Worm (Caenorhabditis elegans): ENCODE results near the gene F23B12.7.
A peak's percentile ranks its signal among the peaks of the same experiment; 100 is the strongest.

F23B12.7 gene

DNA sequence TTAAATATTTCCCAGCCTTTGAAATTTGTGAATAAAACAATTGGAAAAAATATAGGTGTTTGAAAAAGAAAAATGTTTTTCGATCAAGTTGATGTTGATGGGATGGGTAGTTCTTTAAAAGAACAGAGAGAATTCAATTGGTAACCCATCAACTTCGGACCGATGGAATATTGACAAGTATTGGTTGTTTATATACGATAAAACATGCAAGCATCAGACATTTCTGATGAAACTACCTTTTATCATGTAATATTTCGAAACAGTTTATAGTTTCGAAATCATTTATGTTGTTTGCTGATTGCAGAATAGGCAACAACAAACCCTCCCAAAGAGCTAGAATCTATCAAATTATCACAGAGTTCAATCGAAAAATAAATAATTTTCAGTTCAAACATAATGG is 39.6 kb upstream of the F23B12.7 start:
- TF ChIP-seq ces-1 (GFP tag; optimal IDR thresholded peaks at IDR 0.05), result no peak
- no peak for TF ChIP-seq vab-15 (tag; optimal IDR thresholded peaks at IDR 0.05)
- no peak for TF ChIP-seq lin-14 (GFP tag; optimal IDR thresholded peaks at IDR 0.05)
- TF ChIP-seq fkh-10 (GFP tag; optimal IDR thresholded peaks at IDR 0.05), result no peak
- no peak for TF ChIP-seq nhr-71 (tag; optimal IDR thresholded peaks at IDR 0.05)
- no peak for TF ChIP-seq alr-1 (tag; optimal IDR thresholded peaks at IDR 0.05; ENCODE audit: borderline replicate concordance)
- TF ChIP-seq snu-23 (GFP tag; optimal IDR thresholded peaks at IDR 0.05), result no peak
- no peak for TF ChIP-seq ceh-8 (GFP tag; optimal IDR thresholded peaks at IDR 0.05)
- no peak for TF ChIP-seq ceh-82 (tag; optimal IDR thresholded peaks at IDR 0.05)
- no peak for TF ChIP-seq mdl-1 (tag; optimal IDR thresholded peaks at IDR 0.05)

DNA sequence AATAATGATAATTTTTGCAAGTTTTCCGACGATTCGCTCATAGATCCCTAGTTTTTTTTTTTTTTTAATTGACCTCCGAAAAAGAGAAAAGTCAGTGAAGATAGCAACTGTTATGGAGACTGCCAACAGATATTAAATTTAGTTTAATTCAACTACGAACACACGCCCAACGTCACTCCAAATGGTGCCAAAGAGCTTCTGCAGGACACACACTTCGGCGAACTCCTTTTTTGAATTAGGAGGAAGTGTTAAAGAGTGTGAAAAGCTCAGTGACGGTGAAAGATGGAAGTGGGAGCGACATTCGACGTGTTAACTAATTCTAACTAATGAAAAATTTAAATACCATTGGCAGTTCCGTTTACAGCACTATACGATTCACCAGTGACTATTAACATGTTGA is 37.5 kb upstream of the F23B12.7 start:
- TF ChIP-seq lin-39 (tag; optimal IDR thresholded peaks at IDR 0.05) (no peak), efl-1 (optimal IDR thresholded peaks at IDR 0.05) (no peak), efl-1 (GFP tag; optimal IDR thresholded peaks at IDR 0.05 in 1 of 2) (peak in 1 of 2 experiments; percentile 84)

DNA sequence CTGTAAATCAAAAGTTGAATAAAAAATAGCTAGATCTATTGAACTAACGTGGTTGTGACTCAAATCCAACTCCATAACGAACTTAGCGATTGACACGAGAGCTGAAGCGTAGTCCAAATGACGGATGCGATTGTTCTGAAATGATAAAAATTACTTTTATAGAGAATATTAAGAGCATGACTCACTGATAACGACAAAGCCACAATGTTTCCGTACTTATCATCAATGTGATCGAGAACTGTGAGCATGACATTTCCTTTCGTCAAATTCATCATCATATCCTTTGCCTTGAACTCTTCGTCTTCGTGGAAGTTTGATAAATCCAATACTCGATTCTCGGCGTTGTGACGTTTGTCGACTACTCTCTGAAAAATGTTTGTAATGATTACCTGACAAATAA is 35.5 kb upstream of the F23B12.7 start:
- TF ChIP-seq efl-1 (optimal IDR thresholded peaks at IDR 0.05), result no peak
- peak in 1 of 2 experiments; percentile 41 for TF ChIP-seq efl-1 (GFP tag; optimal IDR thresholded peaks at IDR 0.05 in 1 of 2)
- peak; percentile 63 for TF ChIP-seq jun-1 (tag; optimal IDR thresholded peaks at IDR 0.05)
- peak; percentile 60 for TF ChIP-seq elt-2 (tag; optimal IDR thresholded peaks at IDR 0.05)
- no peak for TF ChIP-seq nhr-47 (tag; optimal IDR thresholded peaks at IDR 0.05)
- TF ChIP-seq lin-39 (tag; optimal IDR thresholded peaks at IDR 0.05), result no peak
- TF ChIP-seq ama-1 (optimal IDR thresholded peaks at IDR 0.05), result no peak
- TF ChIP-seq pax-3 (tag; optimal IDR thresholded peaks at IDR 0.05), result peak; percentile 2

DNA sequence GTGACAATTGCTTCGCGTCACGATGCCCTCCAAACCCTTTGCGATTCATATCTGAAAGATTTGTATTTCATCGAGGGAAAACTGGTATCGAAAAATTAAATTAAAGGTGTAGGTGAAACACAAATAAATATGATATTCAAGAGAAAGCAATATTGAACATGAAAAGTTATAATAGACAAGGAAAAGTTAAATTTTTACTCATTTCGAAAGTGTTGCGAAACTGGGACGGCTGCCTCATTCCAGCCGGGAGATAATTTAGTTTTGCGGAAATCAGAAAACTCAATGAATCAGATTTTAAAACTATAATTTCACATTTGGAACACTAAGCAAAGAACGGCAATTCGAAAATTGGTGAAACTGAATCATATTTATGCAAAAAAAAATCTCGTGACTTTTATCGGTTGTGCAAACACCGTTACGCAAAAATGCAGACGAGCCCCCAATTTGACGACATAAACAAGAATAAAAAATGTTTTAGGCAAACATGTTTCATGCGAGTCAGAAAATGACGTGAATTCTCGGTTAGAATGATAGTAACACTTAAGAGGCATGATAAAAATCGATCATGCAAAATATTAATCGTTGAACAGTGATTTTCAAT is 34.4 kb upstream of the F23B12.7 start, which contains the start of the genes nxf-1 and C15H11.11:
Gene nxf-1 (minus strand): TSS at position 51 of the 601 bp plus-strand sequence.
Gene C15H11.11 (plus strand): TSS at position 536 of the 601 bp plus-strand sequence.
- TF ChIP-seq ces-1 (GFP tag; optimal IDR thresholded peaks at IDR 0.05) (no peak), F16B12.6 (tag; optimal IDR thresholded peaks at IDR 0.05) (peak; percentile 96), nhr-20 (tag; optimal IDR thresholded peaks at IDR 0.05) (peak; percentile 83), ceh-88 (GFP tag; IDR thresholded peaks at IDR 0.05) (no peak), ceh-82 (tag; optimal IDR thresholded peaks at IDR 0.05) (peak; percentile 50 to 64 (median 51)), C16A3.4 (tag; optimal IDR thresholded peaks at IDR 0.05) (peak; percentile 62), nhr-19 (GFP tag; conservative IDR thresholded peaks at IDR 0.05) (peak; percentile 75), elt-2 (tag; optimal IDR thresholded peaks at IDR 0.05) (peak; percentile 87), efl-3 (GFP tag; optimal IDR thresholded peaks at IDR 0.05) (no peak), isw-1 (GFP tag; IDR thresholded peaks at IDR 0.05) (peak; percentile 37; the same call in 1 of the 2 replicates), jun-1 (tag; optimal IDR thresholded peaks at IDR 0.05) (peak; percentile 50), snu-23 (GFP tag; optimal IDR thresholded peaks at IDR 0.05) (peak; percentile 85), unc-30 (tag; optimal IDR thresholded peaks at IDR 0.05) (no peak), rnt-1 (tag; optimal IDR thresholded peaks at IDR 0.05) (peak; percentile 68), nhr-237 (tag; optimal IDR thresholded peaks at IDR 0.05) (no peak), vab-15 (tag; optimal IDR thresholded peaks at IDR 0.05) (no peak), aly-2 (tag; optimal IDR thresholded peaks at IDR 0.05) (no peak), fkh-8 (tag; optimal IDR thresholded peaks at IDR 0.05) (peak; percentile 24), hlh-4 (tag; optimal IDR thresholded peaks at IDR 0.05) (no peak), C34B4.2 (tag; optimal IDR thresholded peaks at IDR 0.05) (no peak), nhr-28 (tag; optimal IDR thresholded peaks at IDR 0.05) (no peak), ztf-11 (tag; optimal IDR thresholded peaks at IDR 0.05) (no peak), nhr-11 (tag; optimal IDR thresholded peaks at IDR 0.05) (peak; percentile 22), nhr-47 (tag; optimal IDR thresholded peaks at IDR 0.05) (peak; percentile 85), lsy-2 (tag; optimal IDR thresholded peaks at IDR 0.05) (peak; percentile 78 to 79), ceh-63 (GFP tag; optimal IDR thresholded peaks at IDR 0.05) (no peak), ceh-90 (tag; optimal IDR thresholded peaks at IDR 0.05) (no peak), C04F5.9 (tag; optimal IDR thresholded peaks at IDR 0.05) (no peak), ceh-8 (GFP tag; optimal IDR thresholded peaks at IDR 0.05) (peak; percentile 0), ztf-4 (tag; optimal IDR thresholded peaks at IDR 0.05) (no peak), swsn-7 (tag; optimal IDR thresholded peaks at IDR 0.05) (peak; percentile 80), fkh-4 (tag; optimal IDR thresholded peaks at IDR 0.05; ENCODE audit: borderline replicate concordance) (no peak), unc-130 (tag; optimal IDR thresholded peaks at IDR 0.05) (peak; percentile 65), hlh-17 (GFP tag; optimal IDR thresholded peaks at IDR 0.05; ENCODE audit: borderline replicate concordance) (no peak), zip-4 (GFP tag; optimal IDR thresholded peaks at IDR 0.05) (peak; percentile 68), nhr-12 (tag; optimal IDR thresholded peaks at IDR 0.05) (no peak)
